Fruit fly (Drosophila melanogaster): ENCODE measurements around the gene CG15399.

CG15399 gene

dm6 chr2L:2731370-2732138 lies 40.0 kb downstream of the CG15399 start (continued):
- TF ChIP-seq CG8319 (GFP tag; optimal IDR thresholded peaks at IDR 0.05) = no peak
- TF ChIP-seq Eip93F (GFP tag; optimal IDR thresholded peaks at IDR 0.05) = no peak
- no peak for TF ChIP-seq CG11762 (GFP tag; optimal IDR thresholded peaks at IDR 0.05; ENCODE audit: insufficient read depth)
- no peak for TF ChIP-seq CG3032 (tag; optimal IDR thresholded peaks at IDR 0.05)
- TF ChIP-seq esn (GFP tag; optimal IDR thresholded peaks at IDR 0.05) = no peak
- no peak for TF ChIP-seq CG10669 (GFP tag; optimal IDR thresholded peaks at IDR 0.05)
- TF ChIP-seq CG7368 (GFP tag; optimal IDR thresholded peaks at IDR 0.05) = no peak
- TF ChIP-seq acj6 (GFP tag; optimal IDR thresholded peaks at IDR 0.05) = peak; percentile 40
- no peak for TF ChIP-seq vri (GFP tag; optimal IDR thresholded peaks at IDR 0.05)
- TF ChIP-seq CG6792 (GFP tag; optimal IDR thresholded peaks at IDR 0.05) = no peak
- no peak for TF ChIP-seq CG10631 (GFP tag; optimal IDR thresholded peaks at IDR 0.05)
- TF ChIP-seq Lpt (GFP tag; optimal IDR thresholded peaks at IDR 0.05) = no peak
- peak; percentile 72 for TF ChIP-seq CG32006 (GFP tag; optimal IDR thresholded peaks at IDR 0.05)
- peak; percentile 14 for TF ChIP-seq fkh (GFP tag; optimal IDR thresholded peaks at IDR 0.05)
- no peak for TF ChIP-seq CG16779 (tag; optimal IDR thresholded peaks at IDR 0.05)
- peak; percentile 73 for TF ChIP-seq Hr4 (GFP tag; optimal IDR thresholded peaks at IDR 0.05)
- no peak for TF ChIP-seq dsx (GFP tag; optimal IDR thresholded peaks at IDR 0.05; ENCODE audit: poor library complexity, severe bottlenecking)
- peak; percentile 53; the same call in 1 of the 2 replicates for TF ChIP-seq CG11294 (GFP tag; IDR thresholded peaks at IDR 0.05)
- no peak for TF ChIP-seq Hr39 (GFP tag; optimal IDR thresholded peaks at IDR 0.05)

- TF ChIP-seq CG6792 (GFP tag; optimal IDR thresholded peaks at IDR 0.05) = no peak
- no peak for TF ChIP-seq Sox14 (GFP tag; optimal IDR thresholded peaks at IDR 0.05)
- peak; percentile 3 for TF ChIP-seq Eip78C (GFP tag)
Measured at dm6 chr2L:2730756-2731155, 40.8 kb downstream of the CG15399 start.

dm6 chr2L:2729882-2730281 lies 41.7 kb downstream of the CG15399 start:
- TF ChIP-seq CG6808 (GFP tag; optimal IDR thresholded peaks at IDR 0.05) (peak; percentile 24), CG9139 (GFP tag; optimal IDR thresholded peaks at IDR 0.05) (no peak), spab (GFP tag; optimal IDR thresholded peaks at IDR 0.05) (no peak), Sox14 (GFP tag; optimal IDR thresholded peaks at IDR 0.05) (no peak), CG1621 (tag; optimal IDR thresholded peaks at IDR 0.05) (no peak), OdsH (GFP tag; optimal IDR thresholded peaks at IDR 0.05) (peak; percentile 17), CG34406 (GFP tag; optimal IDR thresholded peaks at IDR 0.05) (no peak), Hr4 (GFP tag; optimal IDR thresholded peaks at IDR 0.05) (peak; percentile 44), achi (GFP tag; optimal IDR thresholded peaks at IDR 0.05) (peak; percentile 35), CG31627 (GFP tag; optimal IDR thresholded peaks at IDR 0.05) (no peak), net (GFP tag; optimal IDR thresholded peaks at IDR 0.05) (peak; percentile 17), CG11902 (GFP tag; optimal IDR thresholded peaks at IDR 0.05) (no peak), vri (GFP tag; optimal IDR thresholded peaks at IDR 0.05) (no peak), CG6163 (GFP tag; IDR thresholded peaks at IDR 0.05) (peak; percentile 66; the same call in 2 of the 3 replicates), Hr39 (GFP tag; optimal IDR thresholded peaks at IDR 0.05) (no peak), ss (GFP tag; optimal IDR thresholded peaks at IDR 0.05) (peak in 1 of 2 experiments; percentile 20), salr (GFP tag; optimal IDR thresholded peaks at IDR 0.05) (no peak), Sox102F (GFP tag; optimal IDR thresholded peaks at IDR 0.05) (no peak), fkh (GFP tag; optimal IDR thresholded peaks at IDR 0.05) (no peak), CG7368 (GFP tag; optimal IDR thresholded peaks at IDR 0.05) (no peak), Hr38 (GFP tag; optimal IDR thresholded peaks at IDR 0.05) (no peak), CG3032 (tag; optimal IDR thresholded peaks at IDR 0.05) (no peak), Eip78C (GFP tag) (peak; percentile 28), CG8119 (GFP tag; IDR thresholded peaks at IDR 0.05) (no peak), cyc (GFP tag; optimal IDR thresholded peaks at IDR 0.05) (no peak), Eip93F (GFP tag; optimal IDR thresholded peaks at IDR 0.05) (no peak), eg (GFP tag; IDR thresholded peaks at IDR 0.05) (peak; percentile 57; the same call in 2 of the 3 replicates), CG11294 (GFP tag; IDR thresholded peaks at IDR 0.05) (peak; percentile 48; the same call in 1 of the 2 replicates), pdm3 (GFP tag; optimal IDR thresholded peaks at IDR 0.05) (peak; percentile 24), dsx (GFP tag; optimal IDR thresholded peaks at IDR 0.05; ENCODE audit: poor library complexity, severe bottlenecking) (peak; percentile 3), lz (GFP tag; optimal IDR thresholded peaks at IDR 0.05) (no peak), CG32006 (GFP tag; optimal IDR thresholded peaks at IDR 0.05) (peak; percentile 54)

All from whole organism, prepupa.